Fruit fly (Drosophila melanogaster): ENCODE results near the gene CG10809.

- TF ChIP-seq fru (GFP tag; optimal IDR thresholded peaks at IDR 0.05) (no peak), Sp1 (GFP tag; optimal IDR thresholded peaks at IDR 0.05) (no peak), Hr78 (GFP tag; optimal IDR thresholded peaks at IDR 0.05) (no peak), br (GFP tag; optimal IDR thresholded peaks at IDR 0.05) (no peak), psq (GFP tag; optimal IDR thresholded peaks at IDR 0.05) (no peak)
Measured at dm6 chr3L:9823797-9824196, 35.9 kb downstream of the CG10809 start, which contains the start of gene Ilp5.

Measured in whole organism, wandering third instar larva.